Worm (Caenorhabditis elegans) whole organism, mixed stage, embryonic: ENCODE results near the gene K10H10.9.

Source experiments
- M03D4.4 ChIP-seq: sonication (generic microtip); optimal IDR thresholded peaks from 2 replicates; lab custom pipeline; 2017; ENCODE audit warnings: mild to moderate bottlenecking, missing genetic modification characterization, missing compliant biosample characterization
- bed-3 ChIP-seq: fragments of 200-800 bp; sonication (Bioruptor generic); optimal IDR thresholded peaks from 3 replicates; lab custom pipeline; 2018; ENCODE audit warnings: mild to moderate bottlenecking, missing genetic modification characterization, moderate library complexity, missing compliant biosample characterization
- blmp-1 ChIP-seq: fragments of 150-350 bp; optimal IDR thresholded peaks from 2 replicates; lab custom pipeline; 2014; ENCODE audit warnings: missing biosample characterization, missing genetic modification characterization
- ceh-39 ChIP-seq: fragments of 150-350 bp; optimal IDR thresholded peaks from 2 replicates; lab custom pipeline; 2014; ENCODE audit warnings: missing biosample characterization, missing genetic modification characterization
- ceh-43 ChIP-seq: fragments of 200-800 bp; sonication (Bioruptor generic); optimal IDR thresholded peaks from 2 replicates; lab custom pipeline; 2018; ENCODE audit warnings: mild to moderate bottlenecking, missing genetic modification characterization, moderate library complexity, missing compliant biosample characterization
- ceh-83 ChIP-seq: fragments of 200-800 bp; sonication (Bioruptor generic); optimal IDR thresholded peaks from 2 replicates; lab custom pipeline; 2018; ENCODE audit warnings: mild to moderate bottlenecking, missing genetic modification characterization, missing compliant biosample characterization
- ces-1 ChIP-seq: fragments of 150-350 bp; optimal IDR thresholded peaks from 2 replicates; lab custom pipeline; 2014; ENCODE audit warnings: missing biosample characterization, missing genetic modification reagents, missing genetic modification characterization
- cnd-1 ChIP-seq: fragments of 200-800 bp; sonication (Bioruptor generic); optimal IDR thresholded peaks from 2 replicates; lab custom pipeline; 2018; ENCODE audit warnings: mild to moderate bottlenecking, missing genetic modification characterization, missing compliant biosample characterization
- drap-1 ChIP-seq: fragments of 200-800 bp; sonication (Bioruptor generic); optimal IDR thresholded peaks from 3 replicates; lab custom pipeline; 2018; ENCODE audit warnings: mild to moderate bottlenecking, missing genetic modification characterization, missing compliant biosample characterization
- elt-1 ChIP-seq: sonication (generic microtip); optimal IDR thresholded peaks from 2 replicates; lab custom pipeline; 2017; ENCODE audit warnings: missing genetic modification characterization, mild to moderate bottlenecking, missing compliant biosample characterization, antibody characterized with exemption, moderate library complexity, borderline replicate concordance; ENCODE audit not compliant: insufficient read depth
- elt-3 ChIP-seq: fragments of 150-350 bp; optimal IDR thresholded peaks from 2 replicates; lab custom pipeline; 2014; ENCODE audit warnings: missing biosample characterization, missing genetic modification characterization
- flh-1 ChIP-seq: fragments of 200-800 bp; sonication (Bioruptor generic); optimal IDR thresholded peaks from 2 replicates; lab custom pipeline; 2018; ENCODE audit warnings: mild to moderate bottlenecking, missing genetic modification characterization, moderate library complexity, missing compliant biosample characterization
- ham-2 ChIP-seq: fragments of 200-800 bp; sonication (Bioruptor generic); optimal IDR thresholded peaks from 2 replicates; lab custom pipeline; 2018; ENCODE audit warnings: mild to moderate bottlenecking, missing genetic modification characterization, missing compliant biosample characterization
- hlh-1 ChIP-seq: fragments of 150-350 bp; optimal IDR thresholded peaks from 2 replicates; lab custom pipeline; 2014; ENCODE audit warnings: missing biosample characterization, missing genetic modification reagents, missing genetic modification characterization
- lin-13 ChIP-seq: fragments of 150-350 bp; optimal IDR thresholded peaks from 2 replicates; lab custom pipeline; 2014; ENCODE audit warnings: missing biosample characterization, missing genetic modification characterization
- lin-32 ChIP-seq: fragments of 200-800 bp; sonication (Bioruptor generic); optimal IDR thresholded peaks from 2 replicates; lab custom pipeline; 2018; ENCODE audit warnings: mild to moderate bottlenecking, missing genetic modification characterization, missing compliant biosample characterization
- lsy-2 ChIP-seq: fragments of 150-350 bp; optimal IDR thresholded peaks from 2 replicates; lab custom pipeline; 2014; ENCODE audit warnings: missing biosample characterization, missing genetic modification characterization
- mab-5 ChIP-seq: fragments of 150-350 bp; optimal IDR thresholded peaks from 2 replicates; lab custom pipeline; 2014; ENCODE audit warnings: missing biosample characterization, missing genetic modification characterization
- mep-1 ChIP-seq: fragments of 150-350 bp; optimal IDR thresholded peaks from 2 replicates; lab custom pipeline; 2017; ENCODE audit warnings: missing biosample characterization, missing genetic modification reagents, missing genetic modification characterization, inconsistent platforms
- mls-2 ChIP-seq: sonication (generic microtip); optimal IDR thresholded peaks from 2 replicates; lab custom pipeline; 2016; ENCODE audit warnings: mild to moderate bottlenecking, missing genetic modification characterization, moderate library complexity, missing compliant biosample characterization
- nhr-12 ChIP-seq: fragments of 150-350 bp; optimal IDR thresholded peaks from 2 replicates; lab custom pipeline; 2014; ENCODE audit warnings: missing biosample characterization, missing genetic modification characterization
- nhr-2 ChIP-seq: fragments of 150-350 bp; optimal IDR thresholded peaks from 2 replicates; lab custom pipeline; 2014; ENCODE audit warnings: missing biosample characterization, missing genetic modification characterization
- nhr-237 ChIP-seq: fragments of 150-350 bp; optimal IDR thresholded peaks from 2 replicates; lab custom pipeline; 2014; ENCODE audit warnings: missing biosample characterization, missing genetic modification characterization
- nhr-28 ChIP-seq: fragments of 150-350 bp; optimal IDR thresholded peaks from 2 replicates; lab custom pipeline; 2014; ENCODE audit warnings: missing biosample characterization, missing genetic modification characterization
- nhr-76 ChIP-seq: sonication (generic microtip); optimal IDR thresholded peaks from 2 replicates; lab custom pipeline; 2017; ENCODE audit warnings: missing biosample characterization, missing genetic modification characterization
- pha-4 ChIP-seq: fragments of 150-350 bp; optimal IDR thresholded peaks from 2 replicates; lab custom pipeline; 2018; ENCODE audit warnings: missing biosample characterization, missing genetic modification reagents, missing genetic modification characterization
- sem-2 ChIP-seq: fragments of 200-800 bp; sonication (Bioruptor generic); optimal IDR thresholded peaks from 2 replicates; lab custom pipeline; 2018; ENCODE audit warnings: mild to moderate bottlenecking, missing genetic modification characterization, missing compliant biosample characterization
- snpc-4 ChIP-seq: fragments of 150-350 bp; optimal IDR thresholded peaks from 2 replicates; lab custom pipeline; 2014; ENCODE audit warnings: missing biosample characterization, missing genetic modification characterization
- sptf-1 ChIP-seq: sonication (generic microtip); optimal IDR thresholded peaks from 2 replicates; lab custom pipeline; 2017; ENCODE audit warnings: mild to moderate bottlenecking, missing genetic modification characterization, moderate library complexity, missing compliant biosample characterization
- tbx-8 ChIP-seq: fragments of 200-800 bp; sonication (Bioruptor generic); optimal IDR thresholded peaks from 2 replicates; lab custom pipeline; 2018; ENCODE audit warnings: mild to moderate bottlenecking, missing genetic modification characterization, moderate library complexity, missing compliant biosample characterization
- unc-120 ChIP-seq: sonication (generic microtip); optimal IDR thresholded peaks from 2 replicates; lab custom pipeline; 2017; ENCODE audit warnings: missing genetic modification characterization, missing compliant biosample characterization; ENCODE audit not compliant: poor library complexity, severe bottlenecking
- unc-39 ChIP-seq: fragments of 150-350 bp; optimal IDR thresholded peaks from 2 replicates; lab custom pipeline; 2014; ENCODE audit warnings: missing biosample characterization, missing genetic modification characterization
- unc-62 ChIP-seq: fragments of 150-350 bp; optimal IDR thresholded peaks from 2 replicates; lab custom pipeline; 2014; ENCODE audit warnings: missing biosample characterization, missing genetic modification reagents, missing genetic modification characterization
- zip-8 ChIP-seq: fragments of 150-350 bp; optimal IDR thresholded peaks from 2 replicates; lab custom pipeline; 2014; ENCODE audit warnings: missing biosample characterization, missing genetic modification characterization
- ztf-11 ChIP-seq: fragments of 150-350 bp; optimal IDR thresholded peaks from 2 replicates; lab custom pipeline; 2014; ENCODE audit warnings: missing biosample characterization, missing genetic modification characterization

The K10H10.9 gene

DNA sequence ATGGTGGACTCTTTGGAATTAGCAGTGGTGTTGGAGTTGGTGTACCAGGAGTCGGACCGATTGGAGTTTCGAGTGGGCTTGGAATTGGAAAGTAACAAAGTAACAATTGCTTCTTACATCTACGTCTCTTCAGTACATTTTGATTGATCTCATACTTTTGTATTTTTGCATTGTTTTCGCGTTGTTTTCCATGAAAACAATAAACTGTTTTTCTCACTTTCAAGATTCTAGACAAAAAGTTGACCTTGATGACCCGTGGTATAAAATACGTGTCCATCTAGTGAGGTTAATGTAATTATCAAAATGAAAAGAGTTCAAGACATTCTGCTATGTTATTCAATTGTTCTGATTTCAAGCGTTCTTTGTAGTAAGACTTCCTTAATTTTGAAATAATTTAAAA, 13.5 kb downstream of the K10H10.9 start, which contains the start of gene K10H10.5:
Gene K10H10.5, plus strand, starts transcription at position 301 of the 400 bp plus-strand sequence.
- TF ChIP-seq ceh-83 (GFP tag; lab: Kevin White, UChicago) (no peak), nhr-76 (tag; lab: Kevin White, UChicago) (no peak), lin-13 (no peak), ham-2 (GFP tag; lab: Kevin White, UChicago) (no peak), elt-1 (tag; lab: Kevin White, UChicago) (no peak), snpc-4 (no peak), nhr-237 (tag; lab: Kevin White, UChicago) (no peak), pha-4 (tag; lab: Kevin White, UChicago) (no peak), drap-1 (GFP tag; lab: Kevin White, UChicago) (no peak)

DNA sequence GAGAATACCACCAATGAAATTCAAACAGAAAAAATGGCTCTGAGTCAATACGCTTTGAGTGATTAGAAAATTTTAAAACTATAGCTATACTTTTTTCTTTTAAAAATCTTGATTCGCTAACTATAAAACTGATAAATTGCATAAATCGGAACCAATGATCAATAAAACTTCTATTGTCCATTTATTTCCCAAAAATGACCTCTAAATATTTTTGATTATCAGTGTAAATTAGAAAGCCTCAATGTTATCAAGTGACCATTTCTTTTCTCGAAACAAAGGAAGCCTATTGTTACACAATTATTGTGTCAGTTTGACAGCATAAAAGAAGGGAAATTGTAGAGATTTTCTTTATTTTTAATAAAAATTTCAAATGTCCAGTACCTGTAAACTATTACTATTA, 14.8 kb downstream of the K10H10.9 start, which contains the start of gene K10H10.4:
Gene K10H10.4, plus strand, starts transcription at position 301 of the 400 bp plus-strand sequence.
- TF ChIP-seq unc-39: no peak
- TF ChIP-seq mep-1 (tag; lab: Kevin White, UChicago): no peak

DNA sequence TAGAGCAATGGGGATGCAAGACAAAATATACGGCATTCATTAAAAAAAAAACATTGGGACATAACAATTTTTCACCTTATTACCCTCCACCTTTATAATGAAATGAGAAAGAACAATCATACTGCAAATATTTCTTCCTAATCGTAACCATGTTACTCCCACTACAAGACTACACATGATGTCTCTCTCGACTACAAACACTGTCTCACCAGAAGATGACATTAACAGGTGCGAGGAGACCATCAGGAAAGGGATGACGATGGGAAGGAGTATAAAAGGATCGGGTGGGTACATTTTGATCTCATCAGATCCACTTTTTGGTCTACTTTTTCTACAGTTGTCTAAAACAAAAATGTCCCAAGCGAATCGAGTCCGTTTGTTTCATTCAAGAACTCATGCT, 17.1 kb downstream of the K10H10.9 start, which contains the start of gene dhs-8:
Gene dhs-8, plus strand, starts transcription at position 179 of the 400 bp plus-strand sequence.
- TF ChIP-seq nhr-28 (tag; lab: Kevin White, UChicago) (peak; percentile 12), nhr-2 (tag; lab: Kevin White, UChicago) (no peak), nhr-12 (tag; lab: Kevin White, UChicago) (peak; percentile 25)

- TF ChIP-seq nhr-76 (tag; lab: Kevin White, UChicago) (no peak), lsy-2 (tag; lab: Kevin White, UChicago) (peak; percentile 49), pha-4 (tag; lab: Kevin White, UChicago) (peak; percentile 80), elt-1 (tag; lab: Kevin White, UChicago) (no peak), ztf-11 (tag; lab: Kevin White, UChicago) (no peak), bed-3 (GFP tag; lab: Kevin White, UChicago) (peak; percentile 82), flh-1 (GFP tag; lab: Kevin White, UChicago) (peak; percentile 71), hlh-1 (tag; lab: Kevin White, UChicago) (peak; percentile 87), blmp-1 (tag; lab: Kevin White, UChicago) (no peak), ceh-39 (tag; lab: Kevin White, UChicago) (peak; percentile 39), lin-32 (GFP tag; lab: Kevin White, UChicago) (peak; percentile 94), unc-120 (tag; lab: Kevin White, UChicago) (peak; percentile 90), sptf-1 (tag; lab: Kevin White, UChicago) (peak; percentile 94), lin-13 (peak; percentile 72), drap-1 (GFP tag; lab: Kevin White, UChicago) (peak; percentile 88), snpc-4 (no peak), unc-62 (GFP tag; lab: Kevin White, UChicago) (peak; percentile 52), ceh-83 (GFP tag; lab: Kevin White, UChicago) (peak; percentile 96), mls-2 (tag; lab: Kevin White, UChicago) (peak; percentile 94), ces-1 (no peak), nhr-237 (tag; lab: Kevin White, UChicago) (peak; percentile 70), M03D4.4 (tag; lab: Kevin White, UChicago) (peak; percentile 93), nhr-2 (tag; lab: Kevin White, UChicago) (no peak), unc-39 (no peak), tbx-8 (GFP tag; lab: Kevin White, UChicago) (peak; percentile 82), cnd-1 (tag; lab: Kevin White, UChicago) (peak; percentile 94), nhr-12 (tag; lab: Kevin White, UChicago) (peak; percentile 88), ham-2 (GFP tag; lab: Kevin White, UChicago) (peak; percentile 89), nhr-28 (tag; lab: Kevin White, UChicago) (peak; percentile 63), mab-5 (tag; lab: Kevin White, UChicago) (no peak), elt-3 (tag; lab: Kevin White, UChicago) (peak; percentile 80), zip-8 (tag; lab: Kevin White, UChicago) (no peak), ceh-43 (GFP tag; lab: Kevin White, UChicago) (peak; percentile 88), sem-2 (GFP tag; lab: Kevin White, UChicago) (peak; percentile 87), mep-1 (tag; lab: Kevin White, UChicago) (peak; percentile 54)
- TF ChIP-seq, all 35 proteins: peak for 25
Observed at ce11 chrII:14496809-14497208, 18.1 kb downstream of the K10H10.9 start.
